Worm (Caenorhabditis elegans) whole organism, L4 larva: ENCODE measurements around the gene T12G3.2.

Experiments used
- R02D3.7 ChIP-seq: fragments of 150-350 bp; sonication (generic microtip); optimal IDR thresholded peaks from 3 replicates; lab custom pipeline; 2014; ENCODE audit warnings: missing biosample characterization, missing genetic modification characterization
- ztf-7 ChIP-seq: fragments of 150-350 bp; optimal IDR thresholded peaks from 2 replicates; lab custom pipeline; 2014; ENCODE audit warnings: missing biosample characterization, missing genetic modification characterization

ce11 chrIV:12031003-12031402 lies 15.8 kb downstream of the T12G3.2 start, which contains the start of the genes T12G3.6 and mrpl-51:
- TF ChIP-seq R02D3.7 (tag; lab: Kevin White, UChicago) (no peak), ztf-7 (no peak)
